Worm (Caenorhabditis elegans) whole organism, midembryonic: ENCODE measurements around the gene clec-266.
A peak's percentile ranks its signal among the peaks of the same experiment; 100 is the strongest.

Experiments used
- klf-2 ChIP-seq: fragments of 200-800 bp; sonication (Bioruptor generic); conservative IDR thresholded peaks from 2 replicates; pipeline ENCODE4 v1.3.6; 2022; ENCODE audit warnings: missing genetic modification reagents, missing genetic modification characterization, missing compliant biosample characterization
- ref-1 ChIP-seq: fragments of 200-800 bp; sonication (Bioruptor generic); conservative IDR thresholded peaks from 2 replicates; pipeline ENCODE4 v1.3.6; 2022; ENCODE audit warnings: missing genetic modification reagents, missing genetic modification characterization, missing compliant biosample characterization
- ztf-23 ChIP-seq: fragments of 200-800 bp; sonication (Bioruptor generic); IDR thresholded peaks from 2 replicates; pipeline ENCODE4 v1.3.6; 2022; ENCODE audit warnings: missing genetic modification reagents, missing genetic modification characterization, missing compliant biosample characterization

DNA sequence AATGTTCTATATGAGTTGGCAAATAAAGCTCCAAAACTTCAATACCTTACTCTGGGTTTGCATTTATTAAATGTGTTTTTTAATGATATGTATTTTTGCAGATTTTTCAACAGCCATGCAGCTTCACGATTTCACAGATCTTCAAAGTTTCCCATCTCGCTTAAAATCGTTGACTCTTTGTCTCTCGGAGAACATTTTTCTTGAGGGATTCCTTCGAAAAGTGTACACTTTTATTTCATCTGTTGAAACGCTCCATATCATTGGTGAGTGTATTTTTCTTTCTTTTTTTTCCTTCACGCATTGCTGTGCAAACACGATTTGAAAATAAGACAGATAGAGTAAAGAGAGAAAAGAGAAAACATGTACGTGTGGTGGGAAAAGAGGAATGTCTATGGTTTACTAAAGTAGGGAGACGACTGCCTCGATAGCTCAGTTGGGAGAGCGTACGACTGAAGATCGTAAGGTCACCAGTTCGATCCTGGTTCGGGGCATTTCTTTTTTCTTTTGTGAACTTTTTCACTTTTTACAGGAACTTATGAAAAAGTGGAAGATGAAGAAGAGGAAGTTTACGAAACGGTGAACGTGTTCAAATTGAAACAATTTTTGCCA is 29.4 kb downstream of the clec-266 start:
- peak; percentile 96 for TF ChIP-seq ztf-23
- peak; percentile 94 for TF ChIP-seq klf-2 (GFP tag; lab: Robert Waterston, UW)
- peak; percentile 88 for TF ChIP-seq ref-1
